Fruit fly (Drosophila melanogaster) Kc167 (cell line): ENCODE data around the gene CG10801.

Experiments
- Myc ChIP-seq: fragments of >200 bp; optimal IDR thresholded peaks from 2 replicates; lab custom pipeline; 2017; ENCODE audit warnings: missing external identifiers
- Sin3A ChIP-seq: fragments of >200 bp; optimal IDR thresholded peaks from 2 replicates; lab custom pipeline; 2018; ENCODE audit warnings: missing external identifiers
- h ChIP-seq: fragments of >200 bp; optimal IDR thresholded peaks from 3 replicates; lab custom pipeline; 2018; ENCODE audit warnings: missing external identifiers
- psq ChIP-seq: fragments of >200 bp; optimal IDR thresholded peaks from 2 replicates; lab custom pipeline; 2017; ENCODE audit warnings: missing external identifiers
- ttk ChIP-seq: sonication (Bioruptor generic); optimal IDR thresholded peaks from 2 replicates; lab custom pipeline; 2017; ENCODE audit warnings: missing external identifiers

dm6 chrX:3433646-3434097, 26.7 kb upstream of the CG10801 start:
- TF ChIP-seq h (no peak), ttk (lab: Kevin White, UChicago) (no peak), psq (lab: Kevin White, UChicago) (no peak), Myc (lab: Kevin White, UChicago) (no peak), Sin3A (lab: Kevin White, UChicago) (no peak)
